Fruit fly (Drosophila melanogaster): Measurements from ENCODE around the gene Six4.

DNA sequence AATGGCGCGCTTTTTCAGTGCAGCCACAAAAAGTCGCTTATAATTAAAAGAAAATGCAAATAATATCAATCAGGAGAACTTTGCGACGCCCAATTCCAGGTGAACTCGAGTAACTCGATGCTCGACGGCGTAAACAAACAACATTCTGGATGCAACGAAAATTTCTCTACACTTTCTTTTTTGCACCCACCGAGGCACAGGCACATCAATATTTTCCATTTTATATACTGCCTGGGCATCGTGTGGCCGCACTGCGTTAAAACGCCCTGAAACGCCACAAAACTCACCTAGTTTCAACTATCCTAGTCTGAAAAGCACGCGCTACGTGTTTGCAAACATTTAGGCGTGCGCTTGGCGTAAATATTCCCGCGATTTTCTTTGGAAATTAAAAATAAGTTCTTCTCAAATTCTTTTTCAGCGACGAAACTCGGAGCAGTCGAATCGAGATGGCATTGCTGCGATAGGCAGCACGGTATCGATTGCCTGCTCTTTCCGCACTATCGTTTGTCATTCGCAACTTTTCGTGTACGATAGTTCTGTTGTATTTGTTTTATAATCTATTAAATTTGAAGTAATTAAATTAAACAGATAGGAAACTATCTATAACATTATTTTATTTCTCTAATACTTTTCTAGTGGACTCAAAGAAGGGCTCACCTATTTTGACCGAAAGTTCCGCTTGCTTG is 6.7 kb downstream of the Six4 start, which contains the start of gene Pcif1:
- TF ChIP-seq CG8478 (optimal IDR thresholded peaks at IDR 0.05) (no peak), CTCF (optimal IDR thresholded peaks at IDR 0.05) (peak in 1 of 2 experiments; percentile 33)

All from S2 (cell line).